Fruit fly (Drosophila melanogaster) whole organism, embryonic: ENCODE data around the gene AANATL7.

Source experiments
- CG12071 ChIP-seq: fragments of 200-800 bp; sonication (Bioruptor generic); optimal IDR thresholded peaks from 3 replicates; lab custom pipeline; 2018; ENCODE audit warnings: missing biosample characterization, mild to moderate bottlenecking, missing genetic modification characterization
- CG18476 ChIP-seq: fragments of 200-800 bp; sonication (Bioruptor generic); optimal IDR thresholded peaks from 2 replicates; lab custom pipeline; 2016; ENCODE audit warnings: missing biosample characterization, mild to moderate bottlenecking, missing genetic modification characterization
- CG6654 ChIP-seq: fragments of 200-800 bp; sonication (Bioruptor generic); optimal IDR thresholded peaks from 2 replicates; lab custom pipeline; 2017; ENCODE audit warnings: missing biosample characterization, mild to moderate bottlenecking, missing genetic modification characterization
- Gug ChIP-seq: fragments of 200-800 bp; sonication (Bioruptor generic); IDR thresholded peaks from 4 replicates; pipeline ENCODE4 v1.3.6; 2022; ENCODE audit warnings: missing biosample characterization, missing genetic modification characterization
- Tbp ChIP-seq: fragments of >200 bp; optimal IDR thresholded peaks from 2 replicates; lab custom pipeline; 2018; ENCODE audit warnings: missing biosample characterization, missing genetic modification characterization
- da ChIP-seq: fragments of 200-800 bp; sonication (Bioruptor generic); optimal IDR thresholded peaks from 2 replicates; lab custom pipeline; 2016; ENCODE audit warnings: missing biosample characterization, missing genetic modification characterization
- zen ChIP-seq: fragments of 200-800 bp; sonication (Bioruptor generic); optimal IDR thresholded peaks from 3 replicates; lab custom pipeline; 2018; ENCODE audit warnings: missing biosample characterization, mild to moderate bottlenecking, missing genetic modification characterization, moderate library complexity

DNA sequence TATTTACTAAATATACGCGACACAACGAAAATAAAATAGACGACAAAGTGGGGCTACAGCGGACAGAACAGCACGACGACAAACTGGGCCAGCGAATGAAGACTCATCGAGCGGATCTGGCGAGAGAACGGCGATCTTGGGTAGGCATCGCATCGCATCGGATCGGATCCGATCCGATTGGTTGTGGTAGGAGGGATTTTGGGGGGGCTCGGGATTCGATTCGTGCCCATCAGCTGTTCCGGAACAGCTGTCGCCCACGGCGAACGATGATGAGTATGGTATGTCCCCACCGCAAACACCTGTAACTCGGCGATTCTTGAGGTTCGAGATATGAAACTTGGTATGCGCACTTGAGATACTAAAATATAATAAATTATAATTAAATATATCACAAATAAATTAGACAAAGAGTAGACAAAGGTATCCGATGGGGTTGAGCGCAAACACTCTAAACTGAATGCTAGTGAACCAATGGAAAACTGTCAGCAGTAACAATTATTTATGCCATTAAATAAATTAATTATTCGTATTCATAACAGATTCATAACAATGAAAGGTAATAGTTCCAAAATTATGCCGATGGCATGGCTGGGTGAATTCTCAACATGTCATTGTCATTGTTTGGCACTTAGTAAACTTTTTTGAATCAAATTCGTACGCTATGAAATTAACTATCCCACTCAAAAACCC, at the start of gene AANATL7, which contains the start of gene Vha36-3:
- TF ChIP-seq da (no peak), zen (tag; lab: Kevin White, UChicago) (no peak), CG6654 (GFP tag; lab: Kevin White, UChicago) (no peak), CG18476 (GFP tag; lab: Kevin White, UChicago) (no peak), Tbp (no peak), Gug (no peak), CG12071 (GFP tag; lab: Kevin White, UChicago) (no peak)
